Worm (Caenorhabditis elegans): ENCODE measurements around the gene npr-5.

DNA sequence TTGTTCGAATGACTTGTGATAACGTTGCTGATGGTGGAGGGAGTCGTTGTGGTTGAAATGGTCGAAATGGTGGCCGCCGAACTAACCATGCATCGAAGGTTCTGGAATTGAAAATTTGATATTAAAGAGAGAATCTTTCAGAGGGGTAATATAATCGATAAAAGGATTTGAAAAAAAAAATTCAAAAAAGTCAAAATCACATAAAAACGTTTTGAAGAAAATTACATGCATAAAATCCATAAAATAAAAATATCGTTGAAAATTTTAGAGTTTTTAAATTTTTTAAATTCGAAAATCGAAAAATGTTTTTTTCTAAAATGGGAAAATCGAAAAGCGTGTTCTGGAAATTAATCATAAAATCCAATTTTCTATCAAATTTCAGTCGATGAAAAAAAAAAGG lies at the start of gene npr-5:
- TF ChIP-seq hlh-30 (tag; optimal IDR thresholded peaks at IDR 0.05; ENCODE audit: insufficient read depth) (no peak), pha-4 (tag; optimal IDR thresholded peaks at IDR 0.05) (no peak), ama-1 (optimal IDR thresholded peaks at IDR 0.05) (no peak), K02D7.2 (tag; optimal IDR thresholded peaks at IDR 0.05) (no peak), nhr-11 (tag; optimal IDR thresholded peaks at IDR 0.05) (no peak), pqm-1 (tag; optimal IDR thresholded peaks at IDR 0.05) (no peak), tbx-7 (tag; optimal IDR thresholded peaks at IDR 0.05) (no peak), elt-2 (tag; optimal IDR thresholded peaks at IDR 0.05) (no peak), che-1 (tag; optimal IDR thresholded peaks at IDR 0.05) (no peak), fkh-10 (GFP tag; optimal IDR thresholded peaks at IDR 0.05) (no peak), ceh-14 (tag; optimal IDR thresholded peaks at IDR 0.05) (no peak)
